Worm (Caenorhabditis elegans) whole organism, young adult: ENCODE measurements around the gene T26E4.2.
"Not testable (repeated sequence)": the region's sequence is repeated elsewhere in the genome, so short reads cannot be mapped to it uniquely, and the experiment has no call there.

Experiments
- Y56A3A.18 ChIP-seq: fragments of 200-800 bp; sonication (Bioruptor generic); IDR thresholded peaks from 2 replicates; pipeline ENCODE4 v1.3.6; 2022; ENCODE audit warnings: missing genetic modification reagents, missing genetic modification characterization, missing compliant biosample characterization
- ama-1 ChIP-seq, 3 experiments: fragments of 150-350 bp in 1 of 3; sonication (generic microtip) in 2 of 3; optimal IDR thresholded peaks; 2 replicates each; lab custom pipeline; 2014 to 2018; ENCODE audit warnings: missing biosample characterization in 2 of 3, missing genetic modification characterization in 2 of 3, missing genetic modification reagents in 2 of 3
- aptf-3 ChIP-seq: fragments of 200-800 bp; sonication (Bioruptor generic); IDR thresholded peaks from 2 replicates; pipeline ENCODE4 v1.3.6; 2022; ENCODE audit warnings: missing genetic modification characterization, missing compliant biosample characterization
- ceh-40 ChIP-seq: fragments of 200-800 bp; sonication (Bioruptor generic); IDR thresholded peaks from 2 replicates; pipeline ENCODE4 v1.3.6; 2022; ENCODE audit warnings: missing genetic modification characterization, missing compliant biosample characterization
- ceh-58 ChIP-seq: fragments of 200-800 bp; sonication (Bioruptor generic); IDR thresholded peaks from 2 replicates; pipeline ENCODE4 v1.3.6; 2022; ENCODE audit warnings: missing genetic modification characterization, missing compliant biosample characterization
- hrde-1 ChIP-seq: sonication (generic microtip); optimal IDR thresholded peaks from 2 replicates; lab custom pipeline; 2016; ENCODE audit warnings: missing genetic modification characterization, mild to moderate bottlenecking, missing compliant biosample characterization, moderate library complexity, missing genotype, missing genetic modification reagents, borderline replicate concordance
- let-526 ChIP-seq: fragments of 200-800 bp; sonication (Bioruptor generic); IDR thresholded peaks from 2 replicates; pipeline ENCODE4 v1.3.6; 2022; ENCODE audit warnings: missing genetic modification reagents, missing genetic modification characterization, missing compliant biosample characterization
- madf-6 ChIP-seq: fragments of 200-800 bp; sonication (Bioruptor generic); IDR thresholded peaks from 2 replicates; pipeline ENCODE4 v1.3.6; 2022; ENCODE audit warnings: missing genetic modification reagents, missing genetic modification characterization, missing compliant biosample characterization
- mes-4 ChIP-seq: sonication (generic microtip); optimal IDR thresholded peaks from 2 replicates; lab custom pipeline; 2016; ENCODE audit warnings: missing genotype, missing genetic modification characterization, missing compliant biosample characterization
- rcor-1 ChIP-seq: fragments of 200-800 bp; sonication (Bioruptor generic); IDR thresholded peaks from 2 replicates; pipeline ENCODE4 v1.3.6; 2022; ENCODE audit warnings: missing genetic modification reagents, missing genetic modification characterization, missing compliant biosample characterization
- ztf-22 ChIP-seq: fragments of 200-800 bp; sonication (Bioruptor generic); optimal IDR thresholded peaks from 2 replicates; lab custom pipeline; 2018; ENCODE audit warnings: mild to moderate bottlenecking, missing genetic modification characterization, moderate library complexity, missing compliant biosample characterization

- TF ChIP-seq mes-4 (tag; lab: Kevin White, UChicago); ztf-22; ceh-40 (GFP tag; lab: Robert Waterston, UW); rcor-1 (GFP tag; lab: Robert Waterston, UW); ceh-58 (GFP tag; lab: Robert Waterston, UW); let-526 (GFP tag; lab: Robert Waterston, UW); madf-6 (GFP tag; lab: Robert Waterston, UW); aptf-3 (GFP tag; lab: Robert Waterston, UW); ama-1 (optimal IDR thresholded peaks at IDR 0.05; lab: Kevin White, UChicago); ama-1 (GFP tag; optimal IDR thresholded peaks at IDR 0.05; lab: Kevin White, UChicago); Y56A3A.18; hrde-1 (tag; lab: Kevin White, UChicago): not testable (repeated sequence)
Observed at ce11 chrV:15803079-15803478, 21.9 kb downstream of the T26E4.2 start, which contains the start of gene srd-27.
